Worm (Caenorhabditis elegans) whole organism, L3 larva: ENCODE measurements around the gene set-17.

Experiments
- nhr-237 ChIP-seq: fragments of 150-350 bp; optimal IDR thresholded peaks from 2 replicates; lab custom pipeline; 2014; ENCODE audit warnings: missing biosample characterization, missing genetic modification characterization
- unc-62 ChIP-seq: fragments of 150-350 bp; sonication (generic microtip); optimal IDR thresholded peaks from 4 replicates; lab custom pipeline; 2014; ENCODE audit warnings: missing biosample characterization, missing genetic modification reagents, missing genetic modification characterization

DNA sequence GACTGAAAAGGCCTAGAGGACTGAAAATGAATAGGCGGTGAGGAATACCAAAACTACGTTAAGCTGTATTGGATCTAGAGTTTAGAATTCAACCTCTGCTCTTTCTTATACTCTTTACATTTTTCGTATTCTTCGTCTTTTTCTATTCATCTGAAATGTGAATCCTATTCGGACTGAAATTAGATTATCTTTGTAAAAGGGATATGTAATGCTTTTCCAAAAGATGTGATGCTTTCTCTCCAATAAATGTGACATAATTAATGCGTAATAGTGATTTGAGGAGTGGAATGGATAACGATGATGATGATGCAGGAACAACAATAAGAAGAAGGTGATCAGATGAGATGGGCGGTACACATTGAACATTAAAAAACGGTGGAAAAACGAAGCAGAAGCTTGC lies 8.4 kb upstream of the set-17 start:
- TF ChIP-seq nhr-237 (no peak), unc-62 (GFP tag; lab: Kevin White, UChicago) (no peak)
